Worm (Caenorhabditis elegans) whole organism, young adult: ENCODE data around the gene spp-5.

ENCODE experiments used
- C06A6.2 ChIP-seq: fragments of 200-800 bp; sonication (Bioruptor generic); conservative IDR thresholded peaks from 2 replicates; pipeline ENCODE4 v1.3.6; 2022; ENCODE audit warnings: missing genetic modification characterization, missing compliant biosample characterization
- D2030.7 ChIP-seq: fragments of 200-800 bp; sonication (Bioruptor generic); IDR thresholded peaks from 2 replicates; pipeline ENCODE4 v1.3.6; 2022; ENCODE audit warnings: missing genetic modification reagents, missing genetic modification characterization, missing compliant biosample characterization
- F22D6.2 ChIP-seq: sonication (generic microtip); optimal IDR thresholded peaks from 2 replicates; lab custom pipeline; 2016; ENCODE audit warnings: mild to moderate bottlenecking, missing genetic modification characterization, missing compliant biosample characterization
- F39B2.1 ChIP-seq: fragments of 200-800 bp; sonication (Bioruptor generic); IDR thresholded peaks from 2 replicates; pipeline ENCODE4 v1.3.6; 2022; ENCODE audit warnings: missing genetic modification reagents, missing genetic modification characterization, missing compliant biosample characterization
- F49E8.2 ChIP-seq: sonication (generic microtip); optimal IDR thresholded peaks from 3 replicates; lab custom pipeline; 2017; ENCODE audit warnings: missing genetic modification characterization, mild to moderate bottlenecking, missing compliant biosample characterization, antibody characterized with exemption, moderate library complexity; ENCODE audit not compliant: insufficient read depth
- F52B5.7 ChIP-seq: sonication (generic microtip); optimal IDR thresholded peaks from 2 replicates; lab custom pipeline; 2016; ENCODE audit warnings: mild to moderate bottlenecking, missing genetic modification characterization, missing compliant biosample characterization
- F57A8.1 ChIP-seq: fragments of 200-800 bp; sonication (Bioruptor generic); optimal IDR thresholded peaks from 2 replicates; lab custom pipeline; 2018; ENCODE audit warnings: mild to moderate bottlenecking, missing genetic modification characterization, moderate library complexity, missing compliant biosample characterization
- T26A5.8 ChIP-seq: sonication (generic microtip); optimal IDR thresholded peaks from 2 replicates; lab custom pipeline; 2016; ENCODE audit warnings: missing genetic modification characterization, missing compliant biosample characterization
- Y53G8AR.9 ChIP-seq: fragments of 200-800 bp; sonication (Bioruptor generic); conservative IDR thresholded peaks from 2 replicates; pipeline ENCODE4 v1.3.6; 2022; ENCODE audit warnings: missing genetic modification reagents, missing genetic modification characterization, missing compliant biosample characterization
- Y67H2A.10 ChIP-seq: fragments of 200-800 bp; sonication (Bioruptor generic); conservative IDR thresholded peaks from 2 replicates; pipeline ENCODE4 v1.3.6; 2022; ENCODE audit warnings: missing genetic modification reagents, missing genetic modification characterization, missing compliant biosample characterization
- Y79H2A.3 ChIP-seq: fragments of 200-800 bp; sonication (Bioruptor generic); conservative IDR thresholded peaks from 2 replicates; pipeline ENCODE4 v1.3.6; 2022; ENCODE audit warnings: missing genetic modification reagents, missing genetic modification characterization, missing compliant biosample characterization
- Y95B8A.8 ChIP-seq: fragments of 200-800 bp; sonication (Bioruptor generic); IDR thresholded peaks from 2 replicates; pipeline ENCODE4 v1.3.6; 2022; ENCODE audit warnings: missing genetic modification reagents, missing genetic modification characterization, missing compliant biosample characterization
- ama-1 ChIP-seq, 3 experiments: fragments of 150-350 bp in 1 of 3; sonication (generic microtip) in 2 of 3; optimal IDR thresholded peaks; 2 replicates each; lab custom pipeline; 2014 to 2018; ENCODE audit warnings: missing biosample characterization in 2 of 3, missing genetic modification characterization in 2 of 3, missing genetic modification reagents in 2 of 3
- aptf-3 ChIP-seq: fragments of 200-800 bp; sonication (Bioruptor generic); IDR thresholded peaks from 2 replicates; pipeline ENCODE4 v1.3.6; 2022; ENCODE audit warnings: missing genetic modification characterization, missing compliant biosample characterization
- atf-7 ChIP-seq: sonication (generic microtip); optimal IDR thresholded peaks from 2 replicates; lab custom pipeline; 2017; ENCODE audit warnings: mild to moderate bottlenecking, missing genetic modification characterization, missing compliant biosample characterization
- athp-1 ChIP-seq: sonication (generic microtip); optimal IDR thresholded peaks from 2 replicates; lab custom pipeline; 2017; ENCODE audit warnings: mild to moderate bottlenecking, missing genetic modification characterization, missing compliant biosample characterization
- ccch-3 ChIP-seq: fragments of 200-800 bp; sonication (Bioruptor generic); optimal IDR thresholded peaks from 2 replicates; lab custom pipeline; 2018; ENCODE audit warnings: mild to moderate bottlenecking, missing genetic modification characterization, missing compliant biosample characterization
- cebp-1 ChIP-seq, 2 experiments: fragments of 200-800 bp in 1 of 2; sonication (Bioruptor generic) in 1 of 2; sonication (generic microtip) in 1 of 2; IDR thresholded peaks in 1 of 2; optimal IDR thresholded peaks in 1 of 2; 2 replicates each; pipeline versions ENCODE4 v1.3.6 to Lab custom; 2017 to 2022; ENCODE audit warnings: missing compliant biosample characterization in 2 of 2, missing genetic modification characterization in 2 of 2, mild to moderate bottlenecking in 1 of 2, missing genetic modification reagents in 1 of 2, moderate library complexity in 1 of 2
- cebp-2 ChIP-seq: fragments of 200-800 bp; sonication (Bioruptor generic); IDR thresholded peaks from 2 replicates; pipeline ENCODE4 v1.3.6; 2022; ENCODE audit warnings: missing genetic modification characterization, missing compliant biosample characterization
- dpl-1 ChIP-seq: fragments of 150-350 bp; optimal IDR thresholded peaks from 2 replicates; lab custom pipeline; 2014; ENCODE audit warnings: missing biosample characterization, missing genetic modification reagents, missing genetic modification characterization
- efl-1 ChIP-seq: fragments of 150-350 bp; optimal IDR thresholded peaks from 2 replicates; lab custom pipeline; 2014; ENCODE audit warnings: missing biosample characterization, missing genetic modification reagents, missing genetic modification characterization
- egl-18 ChIP-seq: fragments of 200-800 bp; sonication (Bioruptor generic); IDR thresholded peaks from 2 replicates; pipeline ENCODE4 v1.3.6; 2022; ENCODE audit warnings: missing genetic modification reagents, missing genetic modification characterization, missing compliant biosample characterization
- egl-44 ChIP-seq: fragments of 200-800 bp; sonication (Bioruptor generic); IDR thresholded peaks from 2 replicates; pipeline ENCODE4 v1.3.6; 2022; ENCODE audit warnings: missing genetic modification reagents, missing genetic modification characterization, missing compliant biosample characterization
- hmg-20 ChIP-seq: fragments of 200-800 bp; sonication (Bioruptor generic); IDR thresholded peaks from 2 replicates; pipeline ENCODE4 v1.3.6; 2022; ENCODE audit warnings: missing genetic modification reagents, missing genetic modification characterization, missing compliant biosample characterization
- let-607 ChIP-seq, 2 experiments: fragments of 200-800 bp in 1 of 2; sonication (Bioruptor generic) in 1 of 2; sonication (generic microtip) in 1 of 2; optimal IDR thresholded peaks; 2 replicates each; lab custom pipeline; 2016 to 2018; ENCODE audit warnings: mild to moderate bottlenecking in 2 of 2, missing compliant biosample characterization in 2 of 2, missing genetic modification characterization in 2 of 2, moderate library complexity in 2 of 2, missing genotype in 1 of 2
- lin-35 ChIP-seq, 3 experiments: fragments of 150-350 bp in 2 of 3; sonication (generic microtip) in 1 of 3; optimal IDR thresholded peaks; 2 replicates each; lab custom pipeline; 2014 to 2018; ENCODE audit warnings: missing biosample characterization in 3 of 3, missing genetic modification characterization in 3 of 3, missing genetic modification reagents in 3 of 3
- lin-54 ChIP-seq: fragments of 200-800 bp; sonication (Bioruptor generic); optimal IDR thresholded peaks from 2 replicates; lab custom pipeline; 2018; ENCODE audit warnings: mild to moderate bottlenecking, missing genetic modification characterization, missing compliant biosample characterization
- lsl-1 ChIP-seq: fragments of 200-800 bp; sonication (Bioruptor generic); optimal IDR thresholded peaks from 2 replicates; lab custom pipeline; 2018; ENCODE audit warnings: mild to moderate bottlenecking, missing genetic modification characterization, moderate library complexity, missing compliant biosample characterization
- madf-3 ChIP-seq: fragments of 200-800 bp; sonication (Bioruptor generic); IDR thresholded peaks from 2 replicates; pipeline ENCODE4 v1.3.6; 2022; ENCODE audit warnings: missing genetic modification reagents, missing genetic modification characterization, missing compliant biosample characterization
- madf-6 ChIP-seq: fragments of 200-800 bp; sonication (Bioruptor generic); IDR thresholded peaks from 2 replicates; pipeline ENCODE4 v1.3.6; 2022; ENCODE audit warnings: missing genetic modification reagents, missing genetic modification characterization, missing compliant biosample characterization
- mcd-1 ChIP-seq: fragments of 200-800 bp; sonication (Bioruptor generic); IDR thresholded peaks from 2 replicates; pipeline ENCODE4 v1.3.6; 2022; ENCODE audit warnings: missing genetic modification reagents, missing genetic modification characterization, missing compliant biosample characterization
- nfyb-1 ChIP-seq: fragments of 200-800 bp; sonication (Bioruptor generic); IDR thresholded peaks from 2 replicates; pipeline ENCODE4 v1.3.6; 2022; ENCODE audit warnings: missing genetic modification reagents, missing genetic modification characterization, missing compliant biosample characterization
- nhr-80 ChIP-seq: sonication (generic microtip); optimal IDR thresholded peaks from 2 replicates; lab custom pipeline; 2016; ENCODE audit warnings: missing genetic modification characterization, missing compliant biosample characterization
- pbrm-1 ChIP-seq: fragments of 200-800 bp; sonication (Bioruptor generic); IDR thresholded peaks from 2 replicates; pipeline ENCODE4 v1.3.6; 2022; ENCODE audit warnings: missing genetic modification reagents, missing genetic modification characterization, missing compliant biosample characterization
- rec-8 ChIP-seq, 2 experiments: sonication (generic microtip); optimal IDR thresholded peaks; 2 replicates each; lab custom pipeline; 2016; ENCODE audit warnings: mild to moderate bottlenecking in 2 of 2, missing genetic modification characterization in 2 of 2, missing genetic modification reagents in 2 of 2, missing genotype in 2 of 2, missing biosample characterization in 1 of 2, missing compliant biosample characterization in 1 of 2, moderate library complexity in 1 of 2
- sdz-38 ChIP-seq: sonication (generic microtip); optimal IDR thresholded peaks from 2 replicates; lab custom pipeline; 2016; ENCODE audit warnings: missing genotype, missing genetic modification characterization, missing compliant biosample characterization
- snpc-1.3 ChIP-seq: sonication (generic microtip); optimal IDR thresholded peaks from 2 replicates; lab custom pipeline; 2017; ENCODE audit warnings: missing genetic modification characterization, mild to moderate bottlenecking, missing compliant biosample characterization, antibody characterized with exemption, moderate library complexity, missing genotype, missing genetic modification reagents; ENCODE audit not compliant: insufficient read depth
- unc-62 ChIP-seq: fragments of 150-350 bp; optimal IDR thresholded peaks from 2 replicates; lab custom pipeline; 2014; ENCODE audit warnings: missing biosample characterization, missing genetic modification reagents, missing genetic modification characterization
- ztf-28 ChIP-seq: fragments of 200-800 bp; sonication (Bioruptor generic); IDR thresholded peaks from 2 replicates; pipeline ENCODE4 v1.3.6; 2022; ENCODE audit warnings: missing genetic modification reagents, missing genetic modification characterization, missing compliant biosample characterization

spp-5 gene

DNA sequence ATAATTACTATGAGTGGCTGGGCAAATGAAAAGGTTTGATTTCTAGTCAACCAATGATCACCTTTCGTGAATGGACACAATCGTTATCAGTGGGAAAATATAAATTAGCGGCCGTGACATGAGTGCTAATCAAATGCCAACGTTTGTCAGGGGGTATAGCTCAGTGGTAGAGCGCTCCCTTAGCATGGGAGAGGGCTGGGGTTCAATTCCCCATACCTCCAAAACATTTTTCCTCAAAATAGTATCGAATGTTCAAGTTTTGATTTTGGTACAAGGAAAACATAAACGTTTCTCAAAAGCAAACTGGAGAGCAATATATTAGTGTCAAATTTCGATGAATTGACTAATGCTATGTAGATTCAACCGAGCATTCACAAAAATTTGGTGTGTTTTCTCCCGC, 3.5 kb upstream of the spp-5 start (continued):
- TF ChIP-seq sdz-38 (tag; lab: Kevin White, UChicago) (no peak), dpl-1 (no peak), lsl-1 (no peak), athp-1 (tag; lab: Kevin White, UChicago) (peak; percentile 60), cebp-2 (GFP tag; lab: Robert Waterston, UW) (no peak), let-607 (tag; optimal IDR thresholded peaks at IDR 0.05; lab: Kevin White, UChicago) (peak in 1 of 2 experiments; percentile 8), madf-3 (GFP tag; lab: Robert Waterston, UW) (0 out of 2 replicates have a peak, but pooled peaks have one; percentile 63), aptf-3 (GFP tag; lab: Robert Waterston, UW) (no peak), unc-62 (GFP tag; lab: Kevin White, UChicago) (no peak), egl-44 (GFP tag; lab: Robert Waterston, UW) (peak; percentile 75)
- TF ChIP-seq, all 124 proteins: peak for 61

DNA sequence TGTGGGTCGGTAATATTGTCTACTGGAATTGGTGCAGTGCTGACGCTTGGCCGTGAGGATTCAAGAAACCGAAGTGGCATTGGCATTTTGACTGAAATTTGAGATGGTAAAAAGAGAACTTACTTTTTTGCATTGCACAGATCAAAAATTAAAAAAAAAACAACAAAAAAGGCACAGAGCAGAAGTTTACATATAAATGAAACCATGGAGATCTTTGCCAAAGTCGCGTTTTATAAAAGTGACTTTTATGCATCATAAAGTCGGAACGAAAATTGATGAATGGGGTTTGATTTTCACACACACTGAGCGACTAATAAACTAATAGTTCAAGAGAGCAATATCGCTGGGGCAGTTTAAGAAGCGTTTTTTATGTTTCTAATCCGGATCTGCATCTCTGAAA, 2.2 kb upstream of the spp-5 start, which contains the start of gene T08A9.13:
T08A9.13 (minus strand) TSS at position 101 of the 400 bp plus-strand sequence.
- TF ChIP-seq hmg-20 (GFP tag; lab: Robert Waterston, UW) (no peak), let-607 (tag; optimal IDR thresholded peaks at IDR 0.05; lab: Kevin White, UChicago) (no peak), F39B2.1 (GFP tag; lab: Robert Waterston, UW) (no peak), ccch-3 (GFP tag; lab: Kevin White, UChicago) (no peak), Y79H2A.3 (no peak), C06A6.2 (GFP tag; lab: Robert Waterston, UW) (no peak), D2030.7 (GFP tag; lab: Robert Waterston, UW) (no peak), Y67H2A.10 (no peak), Y95B8A.8 (GFP tag; lab: Robert Waterston, UW) (no peak)

DNA sequence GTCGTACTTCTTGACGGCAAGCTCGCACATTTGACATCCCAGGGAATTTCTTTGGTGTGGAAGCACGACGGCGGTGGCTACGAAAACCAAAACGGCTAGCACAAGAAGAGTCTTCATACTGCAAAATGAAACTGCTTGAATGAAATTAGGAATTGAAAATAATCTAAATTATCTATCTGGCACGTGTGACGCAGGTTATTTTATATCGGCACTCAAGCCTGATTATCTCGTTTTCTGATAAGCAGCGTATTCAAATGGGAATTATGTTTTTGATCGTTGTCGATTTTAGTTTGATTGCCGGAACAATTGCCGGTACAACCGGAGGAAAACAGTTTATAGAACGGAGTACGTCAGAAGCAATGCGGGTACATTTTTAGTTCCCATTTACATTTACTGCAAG, 1.5 kb downstream of the spp-5 start, which contains the start of gene spp-4:
spp-4 (minus strand) TSS at position 118 of the 400 bp plus-strand sequence.
- no peak for TF ChIP-seq rec-8 (tag; optimal IDR thresholded peaks at IDR 0.05; lab: Kevin White, UChicago)
- TF ChIP-seq Y53G8AR.9 (GFP tag; lab: Robert Waterston, UW), result no peak
- no peak for TF ChIP-seq F49E8.2
- TF ChIP-seq snpc-1.3 (tag; lab: Kevin White, UChicago), result no peak
- no peak for TF ChIP-seq F52B5.7 (tag; lab: Kevin White, UChicago)
- no peak for TF ChIP-seq dpl-1
- no peak for TF ChIP-seq T26A5.8 (tag; lab: Kevin White, UChicago)
- TF ChIP-seq cebp-1 (GFP tag; IDR thresholded peaks at IDR 0.05; lab: Robert Waterston, UW), result no peak
- TF ChIP-seq cebp-1 (tag; optimal IDR thresholded peaks at IDR 0.05; lab: Kevin White, UChicago), result no peak
- no peak for TF ChIP-seq egl-18 (GFP tag; lab: Robert Waterston, UW)
- TF ChIP-seq F57A8.1 (GFP tag; lab: Kevin White, UChicago), result no peak

DNA sequence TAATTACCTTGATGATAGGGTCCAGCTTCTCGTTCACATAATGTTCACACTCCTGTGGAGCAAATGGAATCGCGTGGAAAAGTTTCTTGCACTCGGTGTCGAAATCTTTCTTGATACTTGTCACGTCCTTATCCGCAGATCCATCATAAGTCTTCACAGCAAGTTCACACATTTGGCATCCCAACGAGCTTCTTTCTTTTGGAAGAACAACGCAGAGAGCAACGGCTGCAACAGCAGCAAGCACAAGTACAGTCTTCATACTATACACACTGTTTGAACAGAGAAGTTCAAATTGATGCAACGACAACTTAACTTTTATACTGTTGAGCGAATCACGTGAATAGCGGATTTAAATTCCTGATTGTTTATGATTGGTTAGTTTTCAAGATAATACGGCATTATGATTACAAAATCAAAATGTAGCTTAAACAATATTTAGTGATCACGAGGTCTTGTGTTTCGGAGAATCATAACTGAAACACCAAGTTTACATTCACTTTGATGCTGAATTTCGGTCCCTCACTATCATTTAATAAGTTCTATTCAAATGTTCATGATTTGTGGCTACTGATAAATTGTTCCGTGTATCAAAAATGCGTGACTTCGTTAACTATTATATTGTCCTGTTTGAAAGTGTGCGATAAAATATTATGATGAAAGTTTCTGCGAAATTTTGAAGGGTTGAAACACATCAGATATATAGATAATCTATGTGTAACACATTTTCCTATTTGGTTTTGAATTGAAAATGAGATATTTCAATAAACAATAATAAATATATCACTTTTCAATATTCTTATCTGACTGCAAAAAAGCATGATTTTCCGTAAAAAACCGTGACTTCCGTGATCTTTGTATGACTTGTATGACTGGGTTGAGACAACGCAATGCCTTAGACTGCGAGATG, 3.4 kb downstream of the spp-5 start, which contains the start of the genes spp-2 and spp-6:
spp-2 (minus strand) TSS at position 334 of the 907 bp plus-strand sequence.
spp-6 (plus strand) TSS at position 857 of the 907 bp plus-strand sequence.
- 0 out of 2 replicates have a peak, but pooled peaks have one; percentile 16 for TF ChIP-seq mcd-1
- TF ChIP-seq egl-44 (GFP tag; lab: Robert Waterston, UW), result 0 out of 2 replicates have a peak, but pooled peaks have one; percentile 21
- no peak for TF ChIP-seq F57A8.1 (GFP tag; lab: Kevin White, UChicago)
- TF ChIP-seq atf-7 (tag; lab: Kevin White, UChicago), result peak; percentile 49
- peak; percentile 24 for TF ChIP-seq lin-54
- TF ChIP-seq F22D6.2 (tag; lab: Kevin White, UChicago), result no peak
- peak; percentile 80 for TF ChIP-seq nfyb-1 (GFP tag; lab: Robert Waterston, UW)
- TF ChIP-seq ztf-28 (GFP tag; lab: Robert Waterston, UW), result no peak
- no peak for TF ChIP-seq Y79H2A.3
- TF ChIP-seq nhr-80 (tag; lab: Kevin White, UChicago), result peak; percentile 74
- TF ChIP-seq lin-35 (GFP tag; optimal IDR thresholded peaks at IDR 0.05; lab: Kevin White, UChicago), result no peak
- no peak for TF ChIP-seq efl-1
- TF ChIP-seq ama-1 (optimal IDR thresholded peaks at IDR 0.05; lab: Kevin White, UChicago), result no peak
- TF ChIP-seq ama-1 (GFP tag; optimal IDR thresholded peaks at IDR 0.05; lab: Kevin White, UChicago), result no peak
- TF ChIP-seq aptf-3 (GFP tag; lab: Robert Waterston, UW), result no peak
- TF ChIP-seq pbrm-1 (GFP tag; lab: Robert Waterston, UW), result no peak
- no peak for TF ChIP-seq rec-8 (tag; optimal IDR thresholded peaks at IDR 0.05; lab: Kevin White, UChicago)
- no peak for TF ChIP-seq madf-6
- TF ChIP-seq dpl-1, result no peak
- TF ChIP-seq F52B5.7 (tag; lab: Kevin White, UChicago), result no peak
